Fruit fly (Drosophila melanogaster) whole organism: Measurements from ENCODE around the gene RabGGTb.

Experiments
- CG8478 ChIP-seq: fragments of >200 bp; optimal IDR thresholded peaks from 2 replicates; lab custom pipeline; 2018; ENCODE audit warnings: inconsistent platforms
- Dll ChIP-seq: fragments of >200 bp; optimal IDR thresholded peaks from 2 replicates; lab custom pipeline; 2017
- pan ChIP-seq: fragments of >200 bp; optimal IDR thresholded peaks from 2 replicates; lab custom pipeline; 2017
- psq ChIP-seq: fragments of >200 bp; optimal IDR thresholded peaks from 2 replicates; lab custom pipeline; 2017
- usp ChIP-seq: fragments of >200 bp; optimal IDR thresholded peaks from 2 replicates; lab custom pipeline; 2017; ENCODE audit warnings: missing biosample characterization, missing genetic modification characterization, mixed read lengths

DNA sequence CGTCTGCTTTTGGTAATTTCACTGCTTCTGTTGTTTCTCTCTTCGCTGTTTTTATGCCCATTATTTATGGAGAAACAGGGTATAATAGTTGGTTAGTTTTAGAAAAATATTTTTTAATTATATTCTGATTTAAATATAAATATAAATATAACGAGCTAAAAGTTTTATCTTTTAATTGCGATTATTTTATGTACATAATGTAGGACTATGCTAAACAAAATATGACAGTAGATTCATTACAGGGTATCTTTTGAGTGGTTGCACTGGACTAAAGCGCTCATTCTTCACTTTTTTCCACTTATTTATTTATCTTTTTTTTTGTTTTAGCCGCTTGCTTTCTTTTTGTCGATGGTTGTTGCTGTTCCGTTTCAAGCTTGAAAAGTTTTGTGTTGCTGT lies 26.1 kb downstream of the RabGGTb start:
- TF ChIP-seq usp (GFP tag; lab: Kevin White, UChicago) (no peak), pan (lab: Kevin White, UChicago) (peak; percentile 69), psq (lab: Kevin White, UChicago) (no peak), Dll (lab: Kevin White, UChicago) (no peak), CG8478 (lab: Kevin White, UChicago) (no peak)
